Fruit fly (Drosophila melanogaster): Measurements from ENCODE around the gene CG44153.

CG44153 gene

DNA sequence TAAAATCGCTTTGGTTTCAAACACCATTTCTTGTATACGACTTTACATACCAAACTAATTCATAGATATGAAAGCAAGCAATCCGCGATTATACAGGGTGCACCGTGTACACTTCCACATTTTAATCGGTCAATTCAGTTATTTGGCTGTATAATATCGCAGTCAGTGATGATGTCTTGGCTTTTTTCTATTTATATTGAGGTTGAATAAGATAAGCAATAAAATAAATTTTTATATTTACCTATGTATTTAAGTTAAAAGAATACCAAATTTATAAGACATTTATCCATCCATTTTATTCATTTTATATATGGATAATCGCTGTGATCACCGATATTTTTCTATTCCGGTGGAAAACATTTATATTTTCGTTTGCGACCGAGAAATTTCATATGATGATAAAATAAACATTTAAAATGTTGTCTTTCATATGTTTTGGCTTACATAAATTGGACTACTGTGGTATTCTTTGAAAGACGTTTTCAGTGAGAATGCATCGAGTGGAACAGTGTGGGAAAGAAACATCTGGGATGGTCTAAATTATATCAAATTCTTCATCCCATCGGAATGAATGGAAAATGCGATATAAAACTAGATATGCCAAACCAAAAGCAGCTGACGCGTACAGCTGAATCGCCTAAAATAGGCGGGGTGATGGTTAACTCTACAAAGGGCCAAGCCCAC, 46.8 kb upstream of the CG44153 start, which contains the start of gene CG5708 (continued):
- TF ChIP-seq CG31365 (tag; optimal IDR thresholded peaks at IDR 0.05) (no peak), PHDP (tag; optimal IDR thresholded peaks at IDR 0.05) (no peak), GATAe (GFP tag; conservative IDR thresholded peaks at IDR 0.05) (no peak), z (GFP tag; IDR thresholded peaks at IDR 0.05) (no peak), CG8359 (GFP tag; optimal IDR thresholded peaks at IDR 0.05; ENCODE audit: borderline replicate concordance) (no peak), az2 (GFP tag; optimal IDR thresholded peaks at IDR 0.05) (no peak), CG15514 (GFP tag; optimal IDR thresholded peaks at IDR 0.05) (peak; percentile 30), CG9797 (GFP tag; optimal IDR thresholded peaks at IDR 0.05) (no peak), ttk (GFP tag; IDR thresholded peaks at IDR 0.05) (no peak), CG8924 (tag; optimal IDR thresholded peaks at IDR 0.05) (peak; percentile 25), knrl (GFP tag; IDR thresholded peaks at IDR 0.05; ENCODE audit: partially characterized antibody) (peak; percentile 50; the same call in 2 of the 3 replicates), CG8089 (GFP tag; optimal IDR thresholded peaks at IDR 0.05) (no peak), CG14860 (GFP tag; IDR thresholded peaks at IDR 0.05; ENCODE audit: partially characterized antibody) (no peak), prd (optimal IDR thresholded peaks at IDR 0.05) (no peak), prd (GFP tag; IDR thresholded peaks at IDR 0.05) (0 out of 3 replicates have a peak, but pooled peaks have one; percentile 20), CG7839 (tag; optimal IDR thresholded peaks at IDR 0.05) (no peak), Aef1 (GFP tag; IDR thresholded peaks at IDR 0.05) (no peak), oc (tag; optimal IDR thresholded peaks at IDR 0.05) (no peak), CG15011 (GFP tag; optimal IDR thresholded peaks at IDR 0.05) (no peak), Dad (GFP tag; optimal IDR thresholded peaks at IDR 0.05) (no peak), lab (GFP tag; optimal IDR thresholded peaks at IDR 0.05) (no peak), Hr51 (GFP tag; optimal IDR thresholded peaks at IDR 0.05) (no peak), CG4404 (GFP tag; IDR thresholded peaks at IDR 0.05) (no peak), Dbx (GFP tag; IDR thresholded peaks at IDR 0.05) (no peak), CTCF (GFP tag; optimal IDR thresholded peaks at IDR 0.05) (no peak), bbx (GFP tag; IDR thresholded peaks at IDR 0.05; ENCODE audit: partially characterized antibody) (no peak), vfl (GFP tag; optimal IDR thresholded peaks at IDR 0.05) (no peak), so (GFP tag; IDR thresholded peaks at IDR 0.05) (no peak), Dip3 (GFP tag; optimal IDR thresholded peaks at IDR 0.05) (no peak), tin (GFP tag; optimal IDR thresholded peaks at IDR 0.05) (no peak), CG17568 (GFP tag; optimal IDR thresholded peaks at IDR 0.05) (no peak), CG1603 (tag; optimal IDR thresholded peaks at IDR 0.05) (peak; percentile 86), Dip2 (GFP tag; IDR thresholded peaks at IDR 0.05) (no peak), Six4 (GFP tag; optimal IDR thresholded peaks at IDR 0.05) (no peak), dmrt11E (tag; optimal IDR thresholded peaks at IDR 0.05) (no peak), CG15601 (tag; optimal IDR thresholded peaks at IDR 0.05) (no peak), Chrac-16 (GFP tag; optimal IDR thresholded peaks at IDR 0.05) (no peak), gcm (GFP tag; optimal IDR thresholded peaks at IDR 0.05) (no peak), stwl (tag; optimal IDR thresholded peaks at IDR 0.05) (peak; percentile 1), CG7928 (GFP tag; optimal IDR thresholded peaks at IDR 0.05) (no peak), onecut (GFP tag; IDR thresholded peaks at IDR 0.05) (no peak; the same call in 1 of the 2 replicates), CG13123 (GFP tag; optimal IDR thresholded peaks at IDR 0.05) (no peak), amos (GFP tag; IDR thresholded peaks at IDR 0.05; ENCODE audit: partially characterized antibody) (peak; percentile 68; the same call in 1 of the 2 replicates), Adf1 (GFP tag; IDR thresholded peaks at IDR 0.05) (no peak), cwo (GFP tag; optimal IDR thresholded peaks at IDR 0.05) (no peak), CG4730 (GFP tag; IDR thresholded peaks at IDR 0.05) (no peak), Pdp1 (GFP tag; optimal IDR thresholded peaks at IDR 0.05) (no peak), Neu2 (GFP tag; optimal IDR thresholded peaks at IDR 0.05; ENCODE audit: borderline replicate concordance) (no peak), Hey (tag; optimal IDR thresholded peaks at IDR 0.05) (no peak), vvl (GFP tag; IDR thresholded peaks at IDR 0.05) (0 out of 2 replicates have a peak, but pooled peaks have one; percentile 42)

All from whole organism, embryonic.